Fruit fly (Drosophila melanogaster): ENCODE measurements around the gene lft.

lft gene

DNA sequence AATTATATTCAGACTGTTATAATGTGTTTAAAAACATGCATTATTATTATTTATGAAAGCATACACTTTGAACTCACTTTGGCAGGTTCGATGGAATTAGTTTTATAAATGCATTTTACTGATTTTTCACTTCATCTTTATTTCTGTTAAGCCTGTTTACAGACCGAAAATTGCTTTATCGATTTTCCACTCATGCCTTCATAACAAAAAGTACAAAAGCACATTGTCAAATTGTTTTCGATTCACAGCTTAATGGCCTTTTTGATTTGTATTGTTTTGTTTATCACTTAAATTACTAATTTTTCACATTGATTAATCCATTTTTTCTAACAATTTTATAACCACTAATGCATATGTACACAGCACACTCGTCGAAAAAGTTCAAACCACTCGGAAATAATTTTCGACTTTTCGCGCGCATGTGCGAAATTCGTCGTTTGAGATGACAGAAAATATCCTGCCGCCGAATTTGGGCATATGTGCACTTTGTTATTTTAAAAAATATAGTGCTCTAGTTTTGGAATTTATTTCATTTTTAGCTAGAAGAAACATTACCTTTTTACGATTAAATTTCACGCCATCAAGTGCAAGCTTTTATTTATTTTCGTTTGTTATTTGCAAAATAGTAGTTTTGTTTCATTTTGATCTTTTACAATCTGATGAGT lies 9.5 kb downstream of the lft start, which contains the start of gene rho-5 (continued):
- TF ChIP-seq Asciz (GFP tag; optimal IDR thresholded peaks at IDR 0.05) (no peak), HLH3B (GFP tag; IDR thresholded peaks at IDR 0.05) (no peak), tin (GFP tag; optimal IDR thresholded peaks at IDR 0.05) (no peak), NFAT (GFP tag; IDR thresholded peaks at IDR 0.05) (no peak), CG18011 (GFP tag; optimal IDR thresholded peaks at IDR 0.05) (no peak), Vsx1 (GFP tag; optimal IDR thresholded peaks at IDR 0.05) (no peak), Pdp1 (GFP tag; optimal IDR thresholded peaks at IDR 0.05) (no peak), CG4360 (GFP tag; IDR thresholded peaks at IDR 0.05) (no peak), az2 (GFP tag; optimal IDR thresholded peaks at IDR 0.05) (no peak), CG30020 (tag; optimal IDR thresholded peaks at IDR 0.05) (peak; percentile 13), Rfx (GFP tag; IDR thresholded peaks at IDR 0.05) (peak; percentile 45; the same call in 1 of the 2 replicates), p53 (GFP tag; optimal IDR thresholded peaks at IDR 0.05) (no peak), Atf3 (GFP tag; optimal IDR thresholded peaks at IDR 0.05) (no peak), gro (GFP tag; optimal IDR thresholded peaks at IDR 0.05) (peak; percentile 6), btn (GFP tag; optimal IDR thresholded peaks at IDR 0.05) (no peak), lmd (GFP tag; IDR thresholded peaks at IDR 0.05) (no peak), CG17328 (GFP tag; IDR thresholded peaks at IDR 0.05) (0 out of 2 replicates have a peak, but pooled peaks have one; percentile 28), corto (GFP tag; optimal IDR thresholded peaks at IDR 0.05) (no peak), gsb-n (tag; optimal IDR thresholded peaks at IDR 0.05) (no peak), CG3726 (GFP tag; IDR thresholded peaks at IDR 0.05) (no peak), otp (GFP tag; IDR thresholded peaks at IDR 0.05) (no peak), CG3065 (GFP tag; optimal IDR thresholded peaks at IDR 0.05) (no peak), CG14710 (tag; optimal IDR thresholded peaks at IDR 0.05) (no peak), Xrp1 (GFP tag; IDR thresholded peaks at IDR 0.05) (no peak), Ravus (GFP tag; IDR thresholded peaks at IDR 0.05) (no peak), CG11398 (GFP tag; optimal IDR thresholded peaks at IDR 0.05) (no peak), PHDP (tag; optimal IDR thresholded peaks at IDR 0.05) (no peak), CG16779 (GFP tag; IDR thresholded peaks at IDR 0.05) (no peak), CG2129 (GFP tag; IDR thresholded peaks at IDR 0.05; ENCODE audit: partially characterized antibody) (no peak), HLH54F (GFP tag; optimal IDR thresholded peaks at IDR 0.05) (no peak), slbo (GFP tag; IDR thresholded peaks at IDR 0.05) (peak; percentile 34; the same call in 1 of the 2 replicates), tll (GFP tag; optimal IDR thresholded peaks at IDR 0.05) (no peak), CG17359 (tag; optimal IDR thresholded peaks at IDR 0.05) (no peak), pzg (GFP tag; optimal IDR thresholded peaks at IDR 0.05) (peak; percentile 6), Lim3 (GFP tag; IDR thresholded peaks at IDR 0.05) (no peak), salm (tag; optimal IDR thresholded peaks at IDR 0.05) (no peak), Hr78 (GFP tag; optimal IDR thresholded peaks at IDR 0.05) (no peak), CG10565 (GFP tag; optimal IDR thresholded peaks at IDR 0.05) (no peak), bcd (GFP tag; optimal IDR thresholded peaks at IDR 0.05) (no peak), nmo (GFP tag; optimal IDR thresholded peaks at IDR 0.05) (no peak), CG31388 (GFP tag; optimal IDR thresholded peaks at IDR 0.05) (no peak), odd (GFP tag; optimal IDR thresholded peaks at IDR 0.05) (no peak), vnd (GFP tag; IDR thresholded peaks at IDR 0.05; ENCODE audit: partially characterized antibody) (no peak), dpn (GFP tag; optimal IDR thresholded peaks at IDR 0.05) (no peak), CG13123 (GFP tag; optimal IDR thresholded peaks at IDR 0.05) (no peak), row (GFP tag; IDR thresholded peaks at IDR 0.05) (peak; percentile 60), CG11695 (GFP tag; IDR thresholded peaks at IDR 0.05) (no peak), shn (GFP tag; optimal IDR thresholded peaks at IDR 0.05) (no peak), tup (GFP tag; optimal IDR thresholded peaks at IDR 0.05) (no peak), gce (GFP tag; IDR thresholded peaks at IDR 0.05) (no peak)

Data from whole organism, embryonic.